Worm (Caenorhabditis elegans): ENCODE results near the gene C06A1.6.

ce11 chrII:10596462-10596861 is 32.0 kb upstream of the C06A1.6 start, which contains the start of gene C14A4.7:
- TF ChIP-seq fkh-10 (GFP tag; optimal IDR thresholded peaks at IDR 0.05) (no peak), mdl-1 (tag; optimal IDR thresholded peaks at IDR 0.05) (no peak), nhr-28 (tag; optimal IDR thresholded peaks at IDR 0.05) (no peak), daf-12 (tag; optimal IDR thresholded peaks at IDR 0.05) (no peak), nfya-1 (tag; optimal IDR thresholded peaks at IDR 0.05; ENCODE audit: insufficient read depth) (no peak)
